Worm (Caenorhabditis elegans) whole organism, late embryonic: Measurements from ENCODE around the gene ech-1.1.

ENCODE experiments used
- T23F11.4 ChIP-seq: fragments of 200-800 bp; sonication (Bioruptor generic); optimal IDR thresholded peaks from 2 replicates; lab custom pipeline; 2018; ENCODE audit warnings: mild to moderate bottlenecking, missing genetic modification characterization, missing compliant biosample characterization
- ceh-2 ChIP-seq: sonication (generic microtip); optimal IDR thresholded peaks from 2 replicates; lab custom pipeline; 2016; ENCODE audit warnings: missing genotype, missing genetic modification characterization, missing compliant biosample characterization
- ceh-48 ChIP-seq: sonication (generic microtip); optimal IDR thresholded peaks from 2 replicates; lab custom pipeline; 2016; ENCODE audit warnings: missing genetic modification characterization, inconsistent platforms, missing compliant biosample characterization
- gmeb-2 ChIP-seq: sonication (generic microtip); optimal IDR thresholded peaks from 2 replicates; lab custom pipeline; 2016; ENCODE audit warnings: missing genetic modification characterization, inconsistent platforms, missing compliant biosample characterization
- hlh-8 ChIP-seq: sonication (generic microtip); optimal IDR thresholded peaks from 2 replicates; lab custom pipeline; 2016; ENCODE audit warnings: missing genotype, missing genetic modification characterization, missing compliant biosample characterization
- mec-3 ChIP-seq: sonication (generic microtip); optimal IDR thresholded peaks from 2 replicates; lab custom pipeline; 2016; ENCODE audit warnings: borderline replicate concordance, missing genetic modification characterization, missing compliant biosample characterization
- nhr-11 ChIP-seq: fragments of 150-350 bp; optimal IDR thresholded peaks from 2 replicates; lab custom pipeline; 2014; ENCODE audit warnings: missing biosample characterization, missing genetic modification characterization
- nhr-232 ChIP-seq: sonication (generic microtip); optimal IDR thresholded peaks from 2 replicates; lab custom pipeline; 2016; ENCODE audit warnings: missing genetic modification characterization, missing compliant biosample characterization
- npax-4 ChIP-seq: sonication (generic microtip); optimal IDR thresholded peaks from 2 replicates; lab custom pipeline; 2016; ENCODE audit warnings: missing genetic modification characterization, missing compliant biosample characterization
- pax-1 ChIP-seq: fragments of 150-350 bp; optimal IDR thresholded peaks from 2 replicates; lab custom pipeline; 2014; ENCODE audit warnings: missing biosample characterization, missing genetic modification characterization
- pha-4 ChIP-seq: fragments of 150-350 bp; optimal IDR thresholded peaks from 2 replicates; lab custom pipeline; 2018; ENCODE audit warnings: missing biosample characterization, missing genetic modification reagents, missing genetic modification characterization
- ref-2 ChIP-seq: sonication (generic microtip); optimal IDR thresholded peaks from 2 replicates; lab custom pipeline; 2016; ENCODE audit warnings: missing genetic modification characterization, missing compliant biosample characterization
- ztf-16 ChIP-seq: sonication (generic microtip); optimal IDR thresholded peaks from 2 replicates; lab custom pipeline; 2017; ENCODE audit warnings: missing genetic modification characterization, missing compliant biosample characterization

ce11 chrV:15309011-15309410 lies 52.3 kb downstream of the ech-1.1 start, which contains the start of gene srz-10:
- TF ChIP-seq ref-2 (no peak), nhr-11 (no peak), nhr-232 (no peak), pha-4 (no peak), ceh-2 (tag; lab: Kevin White, UChicago) (no peak), T23F11.4 (GFP tag; lab: Kevin White, UChicago) (no peak), ztf-16 (no peak), pax-1 (tag; lab: Kevin White, UChicago) (no peak), hlh-8 (tag; lab: Kevin White, UChicago) (no peak), ceh-48 (tag; lab: Kevin White, UChicago) (no peak), npax-4 (no peak), gmeb-2 (tag; lab: Kevin White, UChicago) (no peak), mec-3 (tag; lab: Kevin White, UChicago) (no peak)
